Worm (Caenorhabditis elegans): ENCODE data around the gene ugt-64.

- TF ChIP-seq dao-5 (tag; optimal IDR thresholded peaks at IDR 0.05) (no peak), him-1 (tag; optimal IDR thresholded peaks at IDR 0.05) (no peak)
Observed at ce11 chrV:3502038-3502437, 4.1 kb downstream of the ugt-64 start, which contains the start of the genes C07G3.8 and C07G3.10.

All from whole organism, L4/young adult.